Fruit fly (Drosophila melanogaster): ENCODE results near the gene CG14610.

DNA sequence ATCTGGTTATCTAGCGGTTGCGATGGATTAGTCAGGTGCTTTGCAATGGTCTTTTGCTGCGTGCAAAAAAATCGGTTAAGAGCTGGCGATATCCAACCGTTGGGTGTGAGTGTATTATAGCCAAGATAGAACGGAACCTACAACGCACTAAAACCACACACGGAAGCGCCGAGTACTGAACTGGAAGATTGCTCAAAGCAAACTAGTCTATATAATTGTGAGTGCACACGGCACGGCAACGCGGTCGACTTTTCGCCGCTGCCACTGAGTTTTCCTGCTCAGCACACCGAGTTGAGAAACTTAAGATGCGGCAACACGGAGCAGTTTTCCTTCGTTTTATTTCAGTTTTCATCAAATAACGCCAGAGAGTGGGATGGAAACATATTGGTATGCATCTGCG is 27.6 kb downstream of the CG14610 start:
- TF ChIP-seq insv (optimal IDR thresholded peaks at IDR 0.05) (no peak), Sin3A (optimal IDR thresholded peaks at IDR 0.05) (no peak), h (optimal IDR thresholded peaks at IDR 0.05) (no peak), psq (optimal IDR thresholded peaks at IDR 0.05) (no peak)

All from Kc167 (cell line).